Worm (Caenorhabditis elegans): Measurements from ENCODE around the gene fut-8.

Gene fut-8

DNA sequence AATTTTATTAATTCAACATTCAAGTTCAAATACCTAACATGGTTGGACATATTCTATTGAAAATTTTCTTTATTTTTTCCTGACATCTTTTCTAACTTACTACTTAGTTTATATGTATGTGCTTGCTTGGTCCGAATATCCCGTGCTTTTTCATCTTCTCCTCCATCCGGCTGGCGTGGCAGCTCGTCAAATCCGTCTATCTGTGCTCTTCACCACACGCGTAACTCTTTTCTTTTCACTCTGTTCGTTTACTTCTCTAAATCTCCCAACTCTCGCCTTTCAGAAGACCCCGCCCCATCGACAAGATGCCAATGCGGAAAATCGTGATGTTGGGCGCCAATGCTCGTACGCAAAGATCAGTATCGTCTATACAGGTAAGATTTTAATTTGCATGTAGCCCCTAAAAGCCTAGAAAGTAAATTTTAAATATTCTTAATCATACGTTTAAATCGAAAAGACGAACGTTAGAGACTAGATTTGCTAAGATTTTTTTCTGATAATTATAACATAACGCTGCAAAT is 25.6 kb downstream of the fut-8 start:
- TF ChIP-seq sma-9 (GFP tag; optimal IDR thresholded peaks at IDR 0.05) (peak; percentile 22), sma-9 (tag; optimal IDR thresholded peaks at IDR 0.05) (no peak), nhr-25 (tag; optimal IDR thresholded peaks at IDR 0.05) (no peak), skn-1 (tag; optimal IDR thresholded peaks at IDR 0.05) (no peak), fos-1 (tag; optimal IDR thresholded peaks at IDR 0.05) (no peak), lin-11 (tag; optimal IDR thresholded peaks at IDR 0.05) (no peak), ZK546.5 (tag; optimal IDR thresholded peaks at IDR 0.05) (no peak), mbf-1 (tag; optimal IDR thresholded peaks at IDR 0.05) (no peak), nhr-21 (tag; optimal IDR thresholded peaks at IDR 0.05) (no peak), ztf-11 (tag; optimal IDR thresholded peaks at IDR 0.05) (no peak), lsy-2 (tag; optimal IDR thresholded peaks at IDR 0.05) (peak in 1 of 2 experiments; percentile 21), C34F6.9 (tag; optimal IDR thresholded peaks at IDR 0.05) (peak; percentile 58), unc-62 (GFP tag; optimal IDR thresholded peaks at IDR 0.05) (no peak), blmp-1 (tag; optimal IDR thresholded peaks at IDR 0.05; ENCODE audit: insufficient read depth) (no peak), nhr-129 (tag; optimal IDR thresholded peaks at IDR 0.05) (no peak), nhr-77 (tag; optimal IDR thresholded peaks at IDR 0.05) (no peak), peb-1 (tag; optimal IDR thresholded peaks at IDR 0.05) (no peak), nhr-12 (tag; optimal IDR thresholded peaks at IDR 0.05) (no peak), dmd-4 (tag; optimal IDR thresholded peaks at IDR 0.05) (no peak), zag-1 (tag; optimal IDR thresholded peaks at IDR 0.05) (peak; percentile 21), unc-55 (GFP tag; optimal IDR thresholded peaks at IDR 0.05) (peak; percentile 23), crh-2 (tag; optimal IDR thresholded peaks at IDR 0.05) (peak; percentile 52), lin-39 (tag; optimal IDR thresholded peaks at IDR 0.05) (no peak), nhr-11 (tag; optimal IDR thresholded peaks at IDR 0.05) (no peak), nhr-10 (tag; optimal IDR thresholded peaks at IDR 0.05) (no peak), lin-13 (GFP tag; optimal IDR thresholded peaks at IDR 0.05) (no peak), R02D3.7 (tag; optimal IDR thresholded peaks at IDR 0.05) (no peak), nhr-237 (tag; optimal IDR thresholded peaks at IDR 0.05) (no peak), F13H6.1 (tag; optimal IDR thresholded peaks at IDR 0.05) (peak; percentile 13), elt-3 (tag; optimal IDR thresholded peaks at IDR 0.05) (no peak), snpc-4 (tag; optimal IDR thresholded peaks at IDR 0.05) (no peak), sma-3 (GFP tag; optimal IDR thresholded peaks at IDR 0.05) (no peak), ztf-1 (GFP tag; conservative IDR thresholded peaks at IDR 0.05) (no peak), gmeb-1 (tag; optimal IDR thresholded peaks at IDR 0.05) (no peak)

DNA sequence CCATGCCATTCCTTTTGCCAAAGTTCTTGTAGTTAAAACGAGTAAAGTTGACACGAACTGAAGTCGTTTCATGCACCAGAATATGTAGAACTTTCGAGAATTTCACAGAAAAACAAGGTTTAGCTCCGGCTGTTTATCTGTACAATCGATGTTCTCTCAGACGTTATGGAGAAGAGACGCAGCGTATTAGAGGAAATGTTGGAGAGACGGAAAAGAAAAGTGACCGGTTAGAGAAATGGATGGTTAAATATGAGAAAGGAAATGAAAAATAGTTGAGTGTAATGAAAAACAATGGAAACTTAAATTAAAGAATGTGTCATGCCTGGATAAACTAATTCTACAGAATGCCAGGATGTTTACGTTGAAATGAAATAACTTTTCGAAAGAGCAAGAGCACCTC is 26.6 kb downstream of the fut-8 start, which contains the start of gene pcm-1:
pcm-1 (minus strand) TSS at position 187 of the 400 bp plus-strand sequence.
- no peak for TF ChIP-seq mbf-1 (tag; optimal IDR thresholded peaks at IDR 0.05)
- TF ChIP-seq unc-55 (GFP tag; optimal IDR thresholded peaks at IDR 0.05) = peak; percentile 58
- TF ChIP-seq sem-4 (tag; optimal IDR thresholded peaks at IDR 0.05) = no peak
- TF ChIP-seq ceh-16 (tag; optimal IDR thresholded peaks at IDR 0.05) = no peak
- no peak for TF ChIP-seq unc-62 (GFP tag; optimal IDR thresholded peaks at IDR 0.05)
- TF ChIP-seq alr-1 (tag; optimal IDR thresholded peaks at IDR 0.05) = no peak
- no peak for TF ChIP-seq mab-5 (tag; optimal IDR thresholded peaks at IDR 0.05)
- TF ChIP-seq nhr-23 (tag; optimal IDR thresholded peaks at IDR 0.05) = no peak
- TF ChIP-seq zag-1 (tag; optimal IDR thresholded peaks at IDR 0.05) = no peak
- no peak for TF ChIP-seq ceh-82 (tag; optimal IDR thresholded peaks at IDR 0.05)
- no peak for TF ChIP-seq elt-3 (tag; optimal IDR thresholded peaks at IDR 0.05)
- peak; percentile 31 for TF ChIP-seq gmeb-1 (tag; optimal IDR thresholded peaks at IDR 0.05)
- TF ChIP-seq R02D3.7 (tag; optimal IDR thresholded peaks at IDR 0.05) = no peak
- no peak for TF ChIP-seq nhr-237 (tag; optimal IDR thresholded peaks at IDR 0.05)
- TF ChIP-seq fos-1 (tag; optimal IDR thresholded peaks at IDR 0.05) = no peak
- TF ChIP-seq nhr-6 (tag; optimal IDR thresholded peaks at IDR 0.05) = no peak
- no peak for TF ChIP-seq mdl-1 (tag; optimal IDR thresholded peaks at IDR 0.05)
- no peak for TF ChIP-seq egl-27 (tag; optimal IDR thresholded peaks at IDR 0.05)
- TF ChIP-seq ztf-4 (tag; optimal IDR thresholded peaks at IDR 0.05) = no peak
- no peak for TF ChIP-seq lin-13 (GFP tag; optimal IDR thresholded peaks at IDR 0.05)
- TF ChIP-seq ama-1 (optimal IDR thresholded peaks at IDR 0.05) = peak; percentile 69
- TF ChIP-seq dmd-4 (tag; optimal IDR thresholded peaks at IDR 0.05) = no peak
- peak; percentile 59 for TF ChIP-seq nhr-129 (tag; optimal IDR thresholded peaks at IDR 0.05)
- TF ChIP-seq crh-2 (tag; optimal IDR thresholded peaks at IDR 0.05) = peak; percentile 44
- TF ChIP-seq nhr-11 (tag; optimal IDR thresholded peaks at IDR 0.05) = no peak
- no peak for TF ChIP-seq nhr-10 (tag; optimal IDR thresholded peaks at IDR 0.05)
- TF ChIP-seq nhr-21 (tag; optimal IDR thresholded peaks at IDR 0.05) = no peak
- TF ChIP-seq blmp-1 (tag; optimal IDR thresholded peaks at IDR 0.05; ENCODE audit: insufficient read depth) = no peak
- peak; percentile 20 for TF ChIP-seq sma-9 (GFP tag; optimal IDR thresholded peaks at IDR 0.05)
- TF ChIP-seq sma-9 (tag; optimal IDR thresholded peaks at IDR 0.05) = no peak
- TF ChIP-seq ztf-11 (tag; optimal IDR thresholded peaks at IDR 0.05) = no peak
- no peak for TF ChIP-seq nhr-12 (tag; optimal IDR thresholded peaks at IDR 0.05)
- no peak for TF ChIP-seq lin-39 (tag; optimal IDR thresholded peaks at IDR 0.05)
- no peak for TF ChIP-seq elt-1 (tag; optimal IDR thresholded peaks at IDR 0.05)
- no peak for TF ChIP-seq skn-1 (tag; optimal IDR thresholded peaks at IDR 0.05)
- TF ChIP-seq aly-2 (tag; optimal IDR thresholded peaks at IDR 0.05) = no peak
- TF ChIP-seq sma-3 (GFP tag; optimal IDR thresholded peaks at IDR 0.05) = no peak
- no peak for TF ChIP-seq unc-39 (tag; optimal IDR thresholded peaks at IDR 0.05)
- TF ChIP-seq lin-11 (tag; optimal IDR thresholded peaks at IDR 0.05) = no peak
- no peak for TF ChIP-seq nhr-25 (tag; optimal IDR thresholded peaks at IDR 0.05)
- TF ChIP-seq F13H6.1 (tag; optimal IDR thresholded peaks at IDR 0.05) = peak; percentile 66
- TF ChIP-seq lsy-2 (tag; optimal IDR thresholded peaks at IDR 0.05) = peak in 1 of 2 experiments; percentile 58
- TF ChIP-seq peb-1 (tag; optimal IDR thresholded peaks at IDR 0.05) = no peak
- no peak for TF ChIP-seq ztf-1 (GFP tag; conservative IDR thresholded peaks at IDR 0.05)
- TF ChIP-seq ZK546.5 (tag; optimal IDR thresholded peaks at IDR 0.05) = no peak
- TF ChIP-seq snpc-4 (tag; optimal IDR thresholded peaks at IDR 0.05) = no peak
- peak; percentile 68 for TF ChIP-seq C34F6.9 (tag; optimal IDR thresholded peaks at IDR 0.05)

Measured in whole organism, L2 larva.